Worm (Caenorhabditis elegans) whole organism, mixed stage, embryonic: ENCODE data around the gene arg-1.

Source experiments
- M03D4.4 ChIP-seq: sonication (generic microtip); optimal IDR thresholded peaks from 2 replicates; lab custom pipeline; 2017; ENCODE audit warnings: mild to moderate bottlenecking, missing genetic modification characterization, missing compliant biosample characterization
- bed-3 ChIP-seq: fragments of 200-800 bp; sonication (Bioruptor generic); optimal IDR thresholded peaks from 3 replicates; lab custom pipeline; 2018; ENCODE audit warnings: mild to moderate bottlenecking, missing genetic modification characterization, moderate library complexity, missing compliant biosample characterization
- blmp-1 ChIP-seq: fragments of 150-350 bp; optimal IDR thresholded peaks from 2 replicates; lab custom pipeline; 2014; ENCODE audit warnings: missing biosample characterization, missing genetic modification characterization
- ceh-39 ChIP-seq: fragments of 150-350 bp; optimal IDR thresholded peaks from 2 replicates; lab custom pipeline; 2014; ENCODE audit warnings: missing biosample characterization, missing genetic modification characterization
- ceh-43 ChIP-seq: fragments of 200-800 bp; sonication (Bioruptor generic); optimal IDR thresholded peaks from 2 replicates; lab custom pipeline; 2018; ENCODE audit warnings: mild to moderate bottlenecking, missing genetic modification characterization, moderate library complexity, missing compliant biosample characterization
- ceh-83 ChIP-seq: fragments of 200-800 bp; sonication (Bioruptor generic); optimal IDR thresholded peaks from 2 replicates; lab custom pipeline; 2018; ENCODE audit warnings: mild to moderate bottlenecking, missing genetic modification characterization, missing compliant biosample characterization
- ces-1 ChIP-seq: fragments of 150-350 bp; optimal IDR thresholded peaks from 2 replicates; lab custom pipeline; 2014; ENCODE audit warnings: missing biosample characterization, missing genetic modification reagents, missing genetic modification characterization
- cnd-1 ChIP-seq: fragments of 200-800 bp; sonication (Bioruptor generic); optimal IDR thresholded peaks from 2 replicates; lab custom pipeline; 2018; ENCODE audit warnings: mild to moderate bottlenecking, missing genetic modification characterization, missing compliant biosample characterization
- drap-1 ChIP-seq: fragments of 200-800 bp; sonication (Bioruptor generic); optimal IDR thresholded peaks from 3 replicates; lab custom pipeline; 2018; ENCODE audit warnings: mild to moderate bottlenecking, missing genetic modification characterization, missing compliant biosample characterization
- elt-1 ChIP-seq: sonication (generic microtip); optimal IDR thresholded peaks from 2 replicates; lab custom pipeline; 2017; ENCODE audit warnings: missing genetic modification characterization, mild to moderate bottlenecking, missing compliant biosample characterization, antibody characterized with exemption, moderate library complexity, borderline replicate concordance; ENCODE audit not compliant: insufficient read depth
- elt-3 ChIP-seq: fragments of 150-350 bp; optimal IDR thresholded peaks from 2 replicates; lab custom pipeline; 2014; ENCODE audit warnings: missing biosample characterization, missing genetic modification characterization
- flh-1 ChIP-seq: fragments of 200-800 bp; sonication (Bioruptor generic); optimal IDR thresholded peaks from 2 replicates; lab custom pipeline; 2018; ENCODE audit warnings: mild to moderate bottlenecking, missing genetic modification characterization, moderate library complexity, missing compliant biosample characterization
- ham-2 ChIP-seq: fragments of 200-800 bp; sonication (Bioruptor generic); optimal IDR thresholded peaks from 2 replicates; lab custom pipeline; 2018; ENCODE audit warnings: mild to moderate bottlenecking, missing genetic modification characterization, missing compliant biosample characterization
- hlh-1 ChIP-seq: fragments of 150-350 bp; optimal IDR thresholded peaks from 2 replicates; lab custom pipeline; 2014; ENCODE audit warnings: missing biosample characterization, missing genetic modification reagents, missing genetic modification characterization
- lin-13 ChIP-seq: fragments of 150-350 bp; optimal IDR thresholded peaks from 2 replicates; lab custom pipeline; 2014; ENCODE audit warnings: missing biosample characterization, missing genetic modification characterization
- lin-32 ChIP-seq: fragments of 200-800 bp; sonication (Bioruptor generic); optimal IDR thresholded peaks from 2 replicates; lab custom pipeline; 2018; ENCODE audit warnings: mild to moderate bottlenecking, missing genetic modification characterization, missing compliant biosample characterization
- lsy-2 ChIP-seq: fragments of 150-350 bp; optimal IDR thresholded peaks from 2 replicates; lab custom pipeline; 2014; ENCODE audit warnings: missing biosample characterization, missing genetic modification characterization
- mab-5 ChIP-seq: fragments of 150-350 bp; optimal IDR thresholded peaks from 2 replicates; lab custom pipeline; 2014; ENCODE audit warnings: missing biosample characterization, missing genetic modification characterization
- mep-1 ChIP-seq: fragments of 150-350 bp; optimal IDR thresholded peaks from 2 replicates; lab custom pipeline; 2017; ENCODE audit warnings: missing biosample characterization, missing genetic modification reagents, missing genetic modification characterization, inconsistent platforms
- mls-2 ChIP-seq: sonication (generic microtip); optimal IDR thresholded peaks from 2 replicates; lab custom pipeline; 2016; ENCODE audit warnings: mild to moderate bottlenecking, missing genetic modification characterization, moderate library complexity, missing compliant biosample characterization
- nhr-12 ChIP-seq: fragments of 150-350 bp; optimal IDR thresholded peaks from 2 replicates; lab custom pipeline; 2014; ENCODE audit warnings: missing biosample characterization, missing genetic modification characterization
- nhr-2 ChIP-seq: fragments of 150-350 bp; optimal IDR thresholded peaks from 2 replicates; lab custom pipeline; 2014; ENCODE audit warnings: missing biosample characterization, missing genetic modification characterization
- nhr-237 ChIP-seq: fragments of 150-350 bp; optimal IDR thresholded peaks from 2 replicates; lab custom pipeline; 2014; ENCODE audit warnings: missing biosample characterization, missing genetic modification characterization
- nhr-28 ChIP-seq: fragments of 150-350 bp; optimal IDR thresholded peaks from 2 replicates; lab custom pipeline; 2014; ENCODE audit warnings: missing biosample characterization, missing genetic modification characterization
- nhr-76 ChIP-seq: sonication (generic microtip); optimal IDR thresholded peaks from 2 replicates; lab custom pipeline; 2017; ENCODE audit warnings: missing biosample characterization, missing genetic modification characterization
- pha-4 ChIP-seq: fragments of 150-350 bp; optimal IDR thresholded peaks from 2 replicates; lab custom pipeline; 2018; ENCODE audit warnings: missing biosample characterization, missing genetic modification reagents, missing genetic modification characterization
- sem-2 ChIP-seq: fragments of 200-800 bp; sonication (Bioruptor generic); optimal IDR thresholded peaks from 2 replicates; lab custom pipeline; 2018; ENCODE audit warnings: mild to moderate bottlenecking, missing genetic modification characterization, missing compliant biosample characterization
- snpc-4 ChIP-seq: fragments of 150-350 bp; optimal IDR thresholded peaks from 2 replicates; lab custom pipeline; 2014; ENCODE audit warnings: missing biosample characterization, missing genetic modification characterization
- sptf-1 ChIP-seq: sonication (generic microtip); optimal IDR thresholded peaks from 2 replicates; lab custom pipeline; 2017; ENCODE audit warnings: mild to moderate bottlenecking, missing genetic modification characterization, moderate library complexity, missing compliant biosample characterization
- tbx-8 ChIP-seq: fragments of 200-800 bp; sonication (Bioruptor generic); optimal IDR thresholded peaks from 2 replicates; lab custom pipeline; 2018; ENCODE audit warnings: mild to moderate bottlenecking, missing genetic modification characterization, moderate library complexity, missing compliant biosample characterization
- unc-120 ChIP-seq: sonication (generic microtip); optimal IDR thresholded peaks from 2 replicates; lab custom pipeline; 2017; ENCODE audit warnings: missing genetic modification characterization, missing compliant biosample characterization; ENCODE audit not compliant: poor library complexity, severe bottlenecking
- unc-39 ChIP-seq: fragments of 150-350 bp; optimal IDR thresholded peaks from 2 replicates; lab custom pipeline; 2014; ENCODE audit warnings: missing biosample characterization, missing genetic modification characterization
- unc-62 ChIP-seq: fragments of 150-350 bp; optimal IDR thresholded peaks from 2 replicates; lab custom pipeline; 2014; ENCODE audit warnings: missing biosample characterization, missing genetic modification reagents, missing genetic modification characterization
- zip-8 ChIP-seq: fragments of 150-350 bp; optimal IDR thresholded peaks from 2 replicates; lab custom pipeline; 2014; ENCODE audit warnings: missing biosample characterization, missing genetic modification characterization
- ztf-11 ChIP-seq: fragments of 150-350 bp; optimal IDR thresholded peaks from 2 replicates; lab custom pipeline; 2014; ENCODE audit warnings: missing biosample characterization, missing genetic modification characterization

arg-1 gene

DNA sequence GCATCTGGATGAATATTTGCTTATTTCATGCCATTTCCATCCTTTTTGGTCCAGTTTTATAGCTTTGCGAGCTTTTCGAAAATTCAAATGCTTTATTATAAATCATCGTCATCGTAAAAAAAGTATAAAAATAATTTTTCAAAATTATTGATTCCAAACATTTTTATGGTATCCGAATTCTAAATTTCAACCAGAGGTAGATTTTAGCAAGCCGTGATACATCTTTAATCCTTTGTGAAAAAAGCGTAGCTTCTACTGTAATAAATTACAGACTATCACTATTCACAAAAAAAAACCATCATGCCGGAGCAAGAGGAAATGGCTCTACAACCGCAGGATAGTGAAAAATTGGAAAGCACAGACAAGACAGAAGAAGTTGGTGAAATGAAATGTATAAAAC is 39.5 kb downstream of the arg-1 start, which contains the start of gene C14E2.1:
Gene C14E2.1 (plus strand): TSS at position 301 of the 400 bp plus-strand sequence.
- TF ChIP-seq ces-1 (no peak), elt-3 (tag; lab: Kevin White, UChicago) (no peak), ceh-83 (no peak), unc-62 (GFP tag; lab: Kevin White, UChicago) (no peak), nhr-2 (tag; lab: Kevin White, UChicago) (no peak), nhr-28 (tag; lab: Kevin White, UChicago) (no peak), cnd-1 (no peak), lsy-2 (tag; lab: Kevin White, UChicago) (no peak), nhr-237 (no peak), sptf-1 (no peak), flh-1 (GFP tag; lab: Kevin White, UChicago) (no peak), nhr-12 (tag; lab: Kevin White, UChicago) (no peak), mep-1 (tag; lab: Kevin White, UChicago) (no peak), sem-2 (no peak), ham-2 (no peak)
- TF ChIP-seq, all 35 proteins: peak for 0

DNA sequence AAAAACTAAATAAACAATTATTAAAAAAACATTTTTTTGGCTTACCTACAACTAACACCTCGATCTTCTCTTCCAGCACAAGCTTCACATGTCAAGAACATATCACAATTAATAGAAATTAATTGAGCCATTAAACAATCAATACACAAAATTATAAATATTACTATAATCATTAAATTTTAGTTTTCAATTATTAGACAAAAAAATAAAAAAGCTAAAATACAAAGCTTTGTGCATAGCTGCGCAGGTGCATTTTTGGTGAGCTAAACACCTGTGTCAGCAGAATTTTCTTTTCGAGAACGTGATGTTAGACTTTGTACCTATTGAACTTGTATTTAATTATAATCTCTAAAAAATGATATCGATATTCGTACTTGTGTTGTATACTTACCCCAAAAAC is 43.2 kb downstream of the arg-1 start, which contains the start of gene C14E2.6:
Gene C14E2.6 (minus strand): TSS at position 101 of the 400 bp plus-strand sequence.
- TF ChIP-seq snpc-4 (tag; lab: Kevin White, UChicago) (no peak), nhr-237 (no peak), mab-5 (tag; lab: Kevin White, UChicago) (no peak), drap-1 (no peak), elt-1 (no peak), ceh-43 (GFP tag; lab: Kevin White, UChicago) (no peak), elt-3 (tag; lab: Kevin White, UChicago) (no peak), ham-2 (no peak), nhr-76 (tag; lab: Kevin White, UChicago) (no peak), zip-8 (no peak)

DNA sequence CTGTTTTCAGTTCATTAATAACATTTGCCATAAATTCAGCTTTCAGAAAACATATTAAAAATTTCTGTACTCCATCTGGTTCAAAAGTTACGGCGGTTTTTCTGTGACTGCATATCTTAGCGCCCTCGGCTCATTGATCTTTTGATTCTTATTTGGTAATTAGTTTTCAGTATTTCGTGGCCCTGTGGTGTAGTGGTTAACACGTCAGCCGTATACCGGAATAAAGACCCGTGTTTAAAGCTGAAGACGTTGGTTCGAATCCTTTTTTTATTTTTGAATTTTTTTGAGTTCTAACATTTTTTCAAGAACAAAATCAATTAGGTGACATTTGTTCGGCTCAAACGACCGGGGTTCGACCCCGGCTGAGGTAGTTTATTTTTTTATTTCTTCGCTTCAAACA is 43.8 kb downstream of the arg-1 start:
- no peak for TF ChIP-seq elt-3 (tag; lab: Kevin White, UChicago)
- no peak for TF ChIP-seq nhr-2 (tag; lab: Kevin White, UChicago)
- no peak for TF ChIP-seq elt-1
- no peak for TF ChIP-seq blmp-1
- no peak for TF ChIP-seq mep-1 (tag; lab: Kevin White, UChicago)
- TF ChIP-seq ceh-43 (GFP tag; lab: Kevin White, UChicago): no peak
- no peak for TF ChIP-seq M03D4.4 (tag; lab: Kevin White, UChicago)
- no peak for TF ChIP-seq unc-62 (GFP tag; lab: Kevin White, UChicago)
- no peak for TF ChIP-seq lin-13 (tag; lab: Kevin White, UChicago)
- no peak for TF ChIP-seq zip-8
- no peak for TF ChIP-seq nhr-12 (tag; lab: Kevin White, UChicago)
- TF ChIP-seq snpc-4 (tag; lab: Kevin White, UChicago): no peak
- no peak for TF ChIP-seq lsy-2 (tag; lab: Kevin White, UChicago)
- TF ChIP-seq hlh-1 (tag; lab: Kevin White, UChicago): no peak
- no peak for TF ChIP-seq pha-4
- TF ChIP-seq mls-2 (tag; lab: Kevin White, UChicago): no peak
- TF ChIP-seq nhr-76 (tag; lab: Kevin White, UChicago): no peak
- TF ChIP-seq cnd-1: no peak
- no peak for TF ChIP-seq ham-2
- no peak for TF ChIP-seq sptf-1
- TF ChIP-seq, all 35 proteins: peak for 0

DNA sequence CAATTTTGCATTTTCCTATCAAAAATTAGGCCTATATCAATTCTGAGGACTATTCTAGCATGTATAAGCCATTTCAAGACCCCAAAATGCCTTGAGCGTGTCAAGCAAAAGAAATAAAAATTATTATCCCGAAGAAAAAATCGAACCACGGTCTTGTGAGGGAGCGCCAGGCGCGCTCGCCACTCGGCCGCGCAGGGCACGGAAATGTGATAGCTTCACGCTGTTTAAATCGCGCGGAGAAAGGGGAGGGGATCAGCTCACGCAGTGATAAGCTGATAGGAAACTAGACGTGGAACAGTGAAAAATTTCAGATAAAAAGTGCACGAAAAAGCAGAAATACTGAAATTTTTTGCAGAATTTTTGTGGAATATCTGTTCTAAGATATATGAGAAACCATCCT is 51.0 kb downstream of the arg-1 start:
- TF ChIP-seq snpc-4 (tag; lab: Kevin White, UChicago) (no peak), zip-8 (no peak), nhr-12 (tag; lab: Kevin White, UChicago) (no peak), ceh-39 (no peak), ces-1 (no peak), unc-120 (tag; lab: Kevin White, UChicago) (peak; percentile 33), mep-1 (tag; lab: Kevin White, UChicago) (no peak), unc-62 (GFP tag; lab: Kevin White, UChicago) (no peak), cnd-1 (peak; percentile 73), nhr-28 (tag; lab: Kevin White, UChicago) (no peak), lin-32 (GFP tag; lab: Kevin White, UChicago) (peak; percentile 66), mls-2 (tag; lab: Kevin White, UChicago) (peak; percentile 59), mab-5 (tag; lab: Kevin White, UChicago) (no peak), nhr-237 (no peak), hlh-1 (tag; lab: Kevin White, UChicago) (peak; percentile 6), blmp-1 (no peak), ceh-83 (peak; percentile 75), sptf-1 (peak; percentile 86), ztf-11 (tag; lab: Kevin White, UChicago) (no peak), nhr-2 (tag; lab: Kevin White, UChicago) (no peak), elt-3 (tag; lab: Kevin White, UChicago) (no peak), unc-39 (tag; lab: Kevin White, UChicago) (no peak), elt-1 (no peak), lsy-2 (tag; lab: Kevin White, UChicago) (no peak), sem-2 (peak; percentile 46), pha-4 (no peak), ceh-43 (GFP tag; lab: Kevin White, UChicago) (peak; percentile 65), nhr-76 (tag; lab: Kevin White, UChicago) (no peak), tbx-8 (GFP tag; lab: Kevin White, UChicago) (peak; percentile 8), bed-3 (GFP tag; lab: Kevin White, UChicago) (peak; percentile 64), flh-1 (GFP tag; lab: Kevin White, UChicago) (peak; percentile 2), drap-1 (peak; percentile 77), M03D4.4 (tag; lab: Kevin White, UChicago) (peak; percentile 77), ham-2 (peak; percentile 62), lin-13 (tag; lab: Kevin White, UChicago) (no peak)
